Worm (Caenorhabditis elegans): ENCODE data around the gene ugt-48.

ugt-48 gene

DNA sequence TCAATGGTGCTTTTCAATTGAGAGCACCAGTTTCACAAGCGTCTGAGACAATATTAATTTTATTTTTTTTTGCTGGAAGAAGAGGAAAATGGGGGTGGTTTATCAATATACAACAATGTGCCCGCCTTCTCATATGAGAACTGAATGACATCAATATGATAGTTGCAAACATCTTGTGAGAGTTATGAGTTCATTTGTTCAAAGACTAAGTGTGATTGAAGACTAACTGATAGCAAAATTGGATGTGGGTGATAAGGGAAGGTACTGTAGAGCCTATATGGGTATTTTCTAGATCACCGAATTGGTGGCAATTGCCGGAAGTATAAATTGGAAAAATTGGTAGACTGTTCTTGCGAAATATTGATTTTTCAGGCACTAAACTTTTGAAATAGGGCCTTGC, 35.3 kb downstream of the ugt-48 start:
- no peak for TF ChIP-seq tbx-8 (GFP tag; optimal IDR thresholded peaks at IDR 0.05)
- TF ChIP-seq unc-39 (tag; optimal IDR thresholded peaks at IDR 0.05): no peak
- TF ChIP-seq ceh-43 (GFP tag; optimal IDR thresholded peaks at IDR 0.05): no peak

DNA sequence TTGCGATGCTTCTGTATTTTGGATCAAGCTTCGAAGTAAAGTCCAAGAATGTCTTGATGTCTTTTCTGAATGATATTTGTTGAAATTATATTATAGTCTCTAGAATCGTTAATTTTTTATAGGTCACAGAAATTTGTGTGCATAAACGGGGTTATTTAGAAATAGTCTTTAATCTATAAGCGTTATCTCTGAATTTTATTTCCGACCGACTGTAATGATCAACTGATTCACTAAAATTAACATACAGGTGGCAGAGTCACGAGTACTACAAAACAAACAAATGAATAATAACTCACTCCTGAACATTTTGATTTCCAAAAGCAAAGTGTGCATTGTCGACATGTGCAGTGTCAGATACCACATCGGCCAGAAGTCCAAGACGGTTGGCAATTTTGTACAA, 36.1 kb downstream of the ugt-48 start:
- no peak for TF ChIP-seq cnd-1 (tag; optimal IDR thresholded peaks at IDR 0.05)
- TF ChIP-seq nhr-28 (tag; optimal IDR thresholded peaks at IDR 0.05): no peak
- TF ChIP-seq unc-120 (tag; optimal IDR thresholded peaks at IDR 0.05; ENCODE audit: poor library complexity, severe bottlenecking): no peak
- no peak for TF ChIP-seq unc-62 (GFP tag; optimal IDR thresholded peaks at IDR 0.05)
- TF ChIP-seq lin-32 (GFP tag; optimal IDR thresholded peaks at IDR 0.05): no peak
- TF ChIP-seq bed-3 (GFP tag; optimal IDR thresholded peaks at IDR 0.05): no peak
- TF ChIP-seq ceh-39 (tag; optimal IDR thresholded peaks at IDR 0.05): no peak

DNA sequence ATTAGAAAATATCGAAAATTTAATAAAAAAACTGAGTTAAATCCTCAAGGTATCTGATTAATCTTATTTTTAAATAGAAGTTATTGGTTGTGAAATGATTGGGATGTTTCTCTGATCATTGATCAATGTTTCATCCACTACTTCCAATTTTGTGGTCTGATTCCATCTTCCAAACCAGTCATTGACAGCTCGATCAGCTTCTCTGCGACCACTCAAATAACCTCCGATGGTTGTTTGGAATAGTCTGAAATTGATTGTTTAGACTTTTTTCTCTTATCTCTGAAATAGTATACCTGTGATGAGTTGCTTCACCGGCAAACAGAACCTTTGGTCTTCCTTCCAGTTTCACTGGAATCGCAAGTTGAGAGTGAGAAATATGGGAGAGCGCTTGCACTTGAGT, 37.9 kb downstream of the ugt-48 start:
- no peak for TF ChIP-seq mls-2 (tag; optimal IDR thresholded peaks at IDR 0.05)
- no peak for TF ChIP-seq tbx-8 (GFP tag; optimal IDR thresholded peaks at IDR 0.05)
- no peak for TF ChIP-seq mab-5 (tag; optimal IDR thresholded peaks at IDR 0.05)
- TF ChIP-seq lin-32 (GFP tag; optimal IDR thresholded peaks at IDR 0.05): no peak
- no peak for TF ChIP-seq unc-62 (GFP tag; optimal IDR thresholded peaks at IDR 0.05)
- no peak for TF ChIP-seq ces-1 (GFP tag; optimal IDR thresholded peaks at IDR 0.05)
- no peak for TF ChIP-seq ztf-11 (tag; optimal IDR thresholded peaks at IDR 0.05)
- TF ChIP-seq M03D4.4 (tag; optimal IDR thresholded peaks at IDR 0.05): no peak
- TF ChIP-seq nhr-12 (tag; optimal IDR thresholded peaks at IDR 0.05): no peak
- no peak for TF ChIP-seq zip-8 (tag; optimal IDR thresholded peaks at IDR 0.05)
- no peak for TF ChIP-seq drap-1 (GFP tag; optimal IDR thresholded peaks at IDR 0.05)
- no peak for TF ChIP-seq lsy-2 (tag; optimal IDR thresholded peaks at IDR 0.05)
- no peak for TF ChIP-seq cnd-1 (tag; optimal IDR thresholded peaks at IDR 0.05)
- TF ChIP-seq flh-1 (GFP tag; optimal IDR thresholded peaks at IDR 0.05): no peak
- no peak for TF ChIP-seq nhr-2 (tag; optimal IDR thresholded peaks at IDR 0.05)
- TF ChIP-seq nhr-76 (tag; optimal IDR thresholded peaks at IDR 0.05): no peak
- no peak for TF ChIP-seq nhr-28 (tag; optimal IDR thresholded peaks at IDR 0.05)
- TF ChIP-seq unc-39 (tag; optimal IDR thresholded peaks at IDR 0.05): no peak
- TF ChIP-seq ceh-43 (GFP tag; optimal IDR thresholded peaks at IDR 0.05): no peak

DNA sequence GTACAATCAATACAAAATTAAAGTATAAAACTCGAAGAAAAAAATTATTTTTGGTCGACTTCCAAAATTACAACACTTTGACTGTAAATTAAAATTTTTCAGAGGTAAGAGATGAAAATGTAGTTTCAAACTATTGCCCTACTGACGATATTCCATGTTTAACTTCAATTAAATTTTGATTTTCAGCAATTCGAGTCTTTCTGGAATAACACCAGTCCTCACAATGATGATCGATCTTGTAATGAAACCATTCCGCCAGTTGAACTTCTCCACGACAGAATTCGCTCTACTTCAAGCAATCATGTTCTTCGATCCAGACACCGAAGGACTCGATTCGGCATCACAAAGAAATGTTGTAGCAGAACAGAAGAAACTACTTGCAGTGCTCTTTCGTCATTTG, 38.7 kb downstream of the ugt-48 start:
- no peak for TF ChIP-seq elt-1 (tag; optimal IDR thresholded peaks at IDR 0.05; ENCODE audit: borderline replicate concordance, insufficient read depth)
- TF ChIP-seq sptf-1 (tag; optimal IDR thresholded peaks at IDR 0.05): no peak
- no peak for TF ChIP-seq lin-32 (GFP tag; optimal IDR thresholded peaks at IDR 0.05)
- TF ChIP-seq nhr-12 (tag; optimal IDR thresholded peaks at IDR 0.05): no peak
- TF ChIP-seq lsy-2 (tag; optimal IDR thresholded peaks at IDR 0.05): no peak
- no peak for TF ChIP-seq unc-120 (tag; optimal IDR thresholded peaks at IDR 0.05; ENCODE audit: poor library complexity, severe bottlenecking)
- TF ChIP-seq elt-3 (tag; optimal IDR thresholded peaks at IDR 0.05): no peak
- TF ChIP-seq ceh-43 (GFP tag; optimal IDR thresholded peaks at IDR 0.05): no peak
- TF ChIP-seq unc-62 (GFP tag; optimal IDR thresholded peaks at IDR 0.05): no peak
- TF ChIP-seq nhr-28 (tag; optimal IDR thresholded peaks at IDR 0.05): no peak
- no peak for TF ChIP-seq flh-1 (GFP tag; optimal IDR thresholded peaks at IDR 0.05)
- no peak for TF ChIP-seq snpc-4 (tag; optimal IDR thresholded peaks at IDR 0.05)
- TF ChIP-seq ces-1 (GFP tag; optimal IDR thresholded peaks at IDR 0.05): no peak
- TF ChIP-seq blmp-1 (tag; optimal IDR thresholded peaks at IDR 0.05): no peak
- TF ChIP-seq lin-13 (tag; optimal IDR thresholded peaks at IDR 0.05): no peak
- TF ChIP-seq M03D4.4 (tag; optimal IDR thresholded peaks at IDR 0.05): no peak
- TF ChIP-seq bed-3 (GFP tag; optimal IDR thresholded peaks at IDR 0.05): no peak
- no peak for TF ChIP-seq ceh-83 (GFP tag; optimal IDR thresholded peaks at IDR 0.05)
- TF ChIP-seq nhr-2 (tag; optimal IDR thresholded peaks at IDR 0.05): no peak

DNA sequence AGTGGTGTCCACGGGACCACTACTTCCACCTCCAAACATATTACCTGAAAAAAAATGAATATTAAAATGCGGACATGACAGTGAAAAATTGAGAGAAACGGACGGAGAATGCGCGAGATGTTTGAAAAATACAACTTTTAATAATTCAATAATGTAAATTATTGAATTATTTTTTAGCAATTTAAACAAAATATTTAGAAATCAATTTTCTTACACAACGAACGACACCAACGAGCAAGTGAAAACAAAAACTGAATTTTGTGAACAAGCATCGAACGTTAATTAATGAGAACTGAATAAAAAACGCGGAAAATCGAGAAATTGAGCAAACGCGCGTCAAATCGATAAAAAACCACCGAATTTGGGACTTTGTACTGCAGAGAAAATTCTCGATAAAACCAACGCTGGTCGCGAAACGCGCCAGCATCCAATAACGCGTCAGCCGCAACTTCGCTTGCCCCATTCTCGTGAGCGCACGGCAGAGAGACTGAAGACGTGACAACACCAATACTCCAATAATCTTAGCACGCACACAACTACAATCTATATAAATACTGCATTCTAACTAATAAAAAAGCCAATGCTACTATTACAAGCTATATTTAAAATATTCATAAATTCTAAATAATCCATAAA, 42.9 kb downstream of the ugt-48 start, which contains the start of the genes dnj-19 and nhr-47:
dnj-19 (minus strand) TSS at position 51 of the 636 bp plus-strand sequence.
nhr-47 (plus strand) TSS at position 447 of the 636 bp plus-strand sequence.
- TF ChIP-seq ceh-43 (GFP tag; optimal IDR thresholded peaks at IDR 0.05) (peak; percentile 68), lin-13 (tag; optimal IDR thresholded peaks at IDR 0.05) (peak; percentile 95), blmp-1 (tag; optimal IDR thresholded peaks at IDR 0.05) (no peak), mep-1 (tag; optimal IDR thresholded peaks at IDR 0.05) (peak; percentile 89), elt-1 (tag; optimal IDR thresholded peaks at IDR 0.05; ENCODE audit: borderline replicate concordance, insufficient read depth) (no peak), pha-4 (tag; optimal IDR thresholded peaks at IDR 0.05) (peak; percentile 84), mls-2 (tag; optimal IDR thresholded peaks at IDR 0.05) (peak; percentile 76), ceh-39 (tag; optimal IDR thresholded peaks at IDR 0.05) (peak; percentile 65), sem-2 (GFP tag; optimal IDR thresholded peaks at IDR 0.05) (peak; percentile 28), tbx-8 (GFP tag; optimal IDR thresholded peaks at IDR 0.05) (peak; percentile 14), elt-3 (tag; optimal IDR thresholded peaks at IDR 0.05) (no peak), ces-1 (GFP tag; optimal IDR thresholded peaks at IDR 0.05) (peak; percentile 45), ham-2 (GFP tag; optimal IDR thresholded peaks at IDR 0.05) (no peak), ceh-83 (GFP tag; optimal IDR thresholded peaks at IDR 0.05) (no peak), snpc-4 (tag; optimal IDR thresholded peaks at IDR 0.05) (no peak), hlh-1 (tag; optimal IDR thresholded peaks at IDR 0.05) (peak; percentile 7), nhr-2 (tag; optimal IDR thresholded peaks at IDR 0.05) (no peak), lin-32 (GFP tag; optimal IDR thresholded peaks at IDR 0.05) (peak; percentile 37), nhr-12 (tag; optimal IDR thresholded peaks at IDR 0.05) (peak; percentile 13), zip-8 (tag; optimal IDR thresholded peaks at IDR 0.05) (no peak), flh-1 (GFP tag; optimal IDR thresholded peaks at IDR 0.05) (no peak), nhr-76 (tag; optimal IDR thresholded peaks at IDR 0.05) (no peak), nhr-28 (tag; optimal IDR thresholded peaks at IDR 0.05) (no peak), drap-1 (GFP tag; optimal IDR thresholded peaks at IDR 0.05) (peak; percentile 72), lsy-2 (tag; optimal IDR thresholded peaks at IDR 0.05) (peak; percentile 72), M03D4.4 (tag; optimal IDR thresholded peaks at IDR 0.05) (peak; percentile 65), nhr-237 (tag; optimal IDR thresholded peaks at IDR 0.05) (peak; percentile 70), bed-3 (GFP tag; optimal IDR thresholded peaks at IDR 0.05) (peak; percentile 51), sptf-1 (tag; optimal IDR thresholded peaks at IDR 0.05) (peak; percentile 90), ztf-11 (tag; optimal IDR thresholded peaks at IDR 0.05) (peak; percentile 5), unc-39 (tag; optimal IDR thresholded peaks at IDR 0.05) (no peak), unc-62 (GFP tag; optimal IDR thresholded peaks at IDR 0.05) (peak; percentile 19), cnd-1 (tag; optimal IDR thresholded peaks at IDR 0.05) (peak; percentile 81), mab-5 (tag; optimal IDR thresholded peaks at IDR 0.05) (no peak)

Measured in whole organism, mixed stage, embryonic.